Fruit fly (Drosophila melanogaster) whole organism, embryonic: ENCODE measurements around the gene Mec2.

ENCODE experiments used
- Ada2b ChIP-seq: fragments of 200-800 bp; sonication (Bioruptor generic); IDR thresholded peaks from 2 replicates; pipeline ENCODE4 v1.3.6; 2022; ENCODE audit warnings: missing biosample characterization, missing genetic modification characterization
- BEAF-32 ChIP-seq: fragments of 200-800 bp; sonication (Bioruptor generic); optimal IDR thresholded peaks from 3 replicates; lab custom pipeline; 2017; ENCODE audit warnings: missing biosample characterization, missing genetic modification characterization, mild to moderate bottlenecking, moderate library complexity, missing genetic modification reagents
- BtbVII ChIP-seq: fragments of 200-800 bp; sonication (Bioruptor generic); optimal IDR thresholded peaks from 3 replicates; lab custom pipeline; 2017; ENCODE audit warnings: missing biosample characterization, mild to moderate bottlenecking, missing genetic modification characterization
- CG10274 ChIP-seq: fragments of 200-800 bp; sonication (Bioruptor generic); optimal IDR thresholded peaks from 3 replicates; lab custom pipeline; 2017; ENCODE audit warnings: missing biosample characterization, mild to moderate bottlenecking, missing genetic modification characterization
- CG10366 ChIP-seq: fragments of 200-800 bp; sonication (Bioruptor generic); IDR thresholded peaks from 2 replicates; pipeline ENCODE4 v1.3.6; 2022; ENCODE audit warnings: missing biosample characterization, missing genetic modification characterization
- CG10543 ChIP-seq: fragments of 200-800 bp; sonication (Bioruptor generic); optimal IDR thresholded peaks from 3 replicates; lab custom pipeline; 2017; ENCODE audit warnings: missing biosample characterization, mild to moderate bottlenecking, missing genetic modification characterization, moderate library complexity
- CG11085 ChIP-seq: fragments of 200-800 bp; sonication (Bioruptor generic); IDR thresholded peaks from 2 replicates; pipeline ENCODE4 v1.3.6; 2022; ENCODE audit warnings: missing biosample characterization, missing genetic modification characterization
- CG11247 ChIP-seq: fragments of 200-800 bp; sonication (Bioruptor generic); IDR thresholded peaks from 2 replicates; pipeline ENCODE4 v1.3.6; 2022; ENCODE audit warnings: missing biosample characterization, missing genetic modification characterization
- CG11723 ChIP-seq: fragments of 200-800 bp; sonication (Bioruptor generic); optimal IDR thresholded peaks from 2 replicates; lab custom pipeline; 2017; ENCODE audit warnings: missing biosample characterization, mild to moderate bottlenecking, missing genetic modification characterization
- CG12942 ChIP-seq: fragments of 200-800 bp; sonication (Bioruptor generic); optimal IDR thresholded peaks from 3 replicates; lab custom pipeline; 2016; ENCODE audit warnings: missing biosample characterization, missing genetic modification characterization
- CG16815 ChIP-seq: fragments of 200-800 bp; sonication (Bioruptor generic); optimal IDR thresholded peaks from 3 replicates; lab custom pipeline; 2017; ENCODE audit warnings: missing biosample characterization, mild to moderate bottlenecking, missing genetic modification characterization
- CG17385 ChIP-seq: fragments of 200-800 bp; sonication (Bioruptor generic); optimal IDR thresholded peaks from 3 replicates; lab custom pipeline; 2018; ENCODE audit warnings: missing biosample characterization, mild to moderate bottlenecking, missing genetic modification characterization
- CG17829 ChIP-seq: fragments of 200-800 bp; optimal IDR thresholded peaks from 2 replicates; lab custom pipeline; 2019; ENCODE audit warnings: missing biosample characterization, mild to moderate bottlenecking, missing genetic modification characterization, moderate library complexity
- CG2116 ChIP-seq: fragments of 200-800 bp; sonication (Bioruptor generic); optimal IDR thresholded peaks from 3 replicates; lab custom pipeline; 2018; ENCODE audit warnings: missing biosample characterization, mild to moderate bottlenecking, missing genetic modification characterization
- CG2202 ChIP-seq: fragments of 200-800 bp; sonication (Bioruptor generic); optimal IDR thresholded peaks from 2 replicates; lab custom pipeline; 2018; ENCODE audit warnings: missing biosample characterization, mild to moderate bottlenecking, missing genetic modification characterization
- CG34224 ChIP-seq: fragments of 200-800 bp; sonication (Bioruptor generic); IDR thresholded peaks from 3 replicates; pipeline ENCODE4 v1.3.6; 2022; ENCODE audit warnings: missing biosample characterization, missing genetic modification characterization; ENCODE audit not compliant: partially characterized antibody
- CG42726 ChIP-seq: fragments of 200-800 bp; sonication (Bioruptor generic); IDR thresholded peaks from 2 replicates; pipeline ENCODE4 v1.3.6; 2022; ENCODE audit warnings: missing biosample characterization, missing genetic modification characterization; ENCODE audit not compliant: partially characterized antibody
- CG5180 ChIP-seq: fragments of 200-800 bp; sonication (Bioruptor generic); optimal IDR thresholded peaks from 3 replicates; lab custom pipeline; 2017; ENCODE audit warnings: missing biosample characterization, missing genetic modification characterization, mild to moderate bottlenecking, moderate library complexity, missing genetic modification reagents
- CG8765 ChIP-seq: fragments of 200-800 bp; sonication (Bioruptor generic); IDR thresholded peaks from 2 replicates; pipeline ENCODE4 v1.3.6; 2022; ENCODE audit warnings: missing biosample characterization, missing genetic modification characterization
- CG8944 ChIP-seq: fragments of 200-800 bp; sonication (Bioruptor generic); optimal IDR thresholded peaks from 3 replicates; lab custom pipeline; 2016; ENCODE audit warnings: missing biosample characterization, missing genetic modification characterization
- CkIIα-i1 ChIP-seq: fragments of 200-800 bp; sonication (Bioruptor generic); IDR thresholded peaks from 2 replicates; pipeline ENCODE4 v1.3.6; 2022; ENCODE audit warnings: missing biosample characterization, missing genetic modification characterization
- E2f1 ChIP-seq: fragments of 200-800 bp; sonication (Bioruptor generic); IDR thresholded peaks from 2 replicates; pipeline ENCODE4 v1.3.6; 2022; ENCODE audit warnings: missing biosample characterization, missing genetic modification characterization
- Eip74EF ChIP-seq, 2 experiments: fragments of 200-800 bp in 1 of 2; fragments of >200 bp in 1 of 2; sonication (Bioruptor generic) in 1 of 2; optimal IDR thresholded peaks; 2 replicates each; lab custom pipeline; 2017 to 2019; ENCODE audit warnings: missing biosample characterization in 2 of 2, missing genetic modification characterization in 2 of 2, mild to moderate bottlenecking in 1 of 2, moderate library complexity in 1 of 2
- Fer3 ChIP-seq: fragments of 200-800 bp; sonication (Bioruptor generic); optimal IDR thresholded peaks from 2 replicates; lab custom pipeline; 2018; ENCODE audit warnings: missing biosample characterization, mild to moderate bottlenecking, missing genetic modification characterization, moderate library complexity
- Gug ChIP-seq: fragments of 200-800 bp; sonication (Bioruptor generic); IDR thresholded peaks from 4 replicates; pipeline ENCODE4 v1.3.6; 2022; ENCODE audit warnings: missing biosample characterization, missing genetic modification characterization
- HLH4C ChIP-seq: fragments of 200-800 bp; sonication (Bioruptor generic); IDR thresholded peaks from 3 replicates; pipeline ENCODE4 v1.3.6; 2022; ENCODE audit warnings: missing biosample characterization, missing genetic modification characterization; ENCODE audit not compliant: partially characterized antibody
- Lhr ChIP-seq: fragments of 200-800 bp; sonication (Bioruptor generic); optimal IDR thresholded peaks from 3 replicates; lab custom pipeline; 2017; ENCODE audit warnings: mild to moderate bottlenecking, missing biosample characterization, missing genetic modification reagents, missing genetic modification characterization
- PHDP ChIP-seq: fragments of 200-800 bp; sonication (Bioruptor generic); optimal IDR thresholded peaks from 3 replicates; lab custom pipeline; 2018; ENCODE audit warnings: missing biosample characterization, mild to moderate bottlenecking, missing genetic modification characterization, moderate library complexity
- Sry-β ChIP-seq: fragments of 200-800 bp; sonication (Bioruptor generic); optimal IDR thresholded peaks from 2 replicates; lab custom pipeline; 2018; ENCODE audit warnings: missing biosample characterization, mild to moderate bottlenecking, missing genetic modification characterization, moderate library complexity
- ab ChIP-seq: fragments of 200-800 bp; sonication (Bioruptor generic); optimal IDR thresholded peaks from 2 replicates; lab custom pipeline; 2016; ENCODE audit warnings: missing biosample characterization, missing genetic modification characterization
- aop ChIP-seq: fragments of 200-800 bp; sonication (Bioruptor generic); IDR thresholded peaks from 2 replicates; pipeline ENCODE4 v1.3.6; 2022; ENCODE audit warnings: missing biosample characterization, missing genetic modification characterization
- ap ChIP-seq: fragments of 200-800 bp; sonication (Bioruptor generic); IDR thresholded peaks from 2 replicates; pipeline ENCODE4 v1.3.6; 2022; ENCODE audit warnings: missing biosample characterization, missing genetic modification characterization
- bigmax ChIP-seq: fragments of 200-800 bp; sonication (Bioruptor generic); optimal IDR thresholded peaks from 2 replicates; lab custom pipeline; 2018; ENCODE audit warnings: missing biosample characterization, mild to moderate bottlenecking, missing genetic modification characterization
- btn ChIP-seq: fragments of 200-800 bp; sonication (Bioruptor generic); optimal IDR thresholded peaks from 2 replicates; lab custom pipeline; 2016; ENCODE audit warnings: missing biosample characterization, missing genetic modification characterization
- chif ChIP-seq, 2 experiments: fragments of 200-800 bp; sonication (Bioruptor generic); optimal IDR thresholded peaks; 3 replicates each; lab custom pipeline; 2016; ENCODE audit warnings: missing biosample characterization in 2 of 2, missing genetic modification characterization in 2 of 2
- dmrt99B ChIP-seq: fragments of 200-800 bp; sonication (Bioruptor generic); optimal IDR thresholded peaks from 2 replicates; lab custom pipeline; 2018; ENCODE audit warnings: missing biosample characterization, mild to moderate bottlenecking, missing genetic modification characterization, moderate library complexity
- hkb ChIP-seq, 2 experiments: fragments of 200-800 bp in 1 of 2; fragments of >200 bp in 1 of 2; sonication (Bioruptor generic) in 1 of 2; IDR thresholded peaks in 1 of 2; optimal IDR thresholded peaks in 1 of 2; 2 replicates each; pipeline versions ENCODE4 v1.3.6 to Lab custom; 2017 to 2022; ENCODE audit warnings: missing biosample characterization in 1 of 2, missing genetic modification characterization in 1 of 2
- inv ChIP-seq: fragments of 200-800 bp; sonication (Bioruptor generic); IDR thresholded peaks from 2 replicates; pipeline ENCODE4 v1.3.6; 2022; ENCODE audit warnings: missing biosample characterization, missing genetic modification characterization; ENCODE audit not compliant: partially characterized antibody
- lilli ChIP-seq: fragments of 200-800 bp; sonication (Bioruptor generic); optimal IDR thresholded peaks from 3 replicates; lab custom pipeline; 2016; ENCODE audit warnings: missing biosample characterization, missing genetic modification characterization
- maf-S ChIP-seq: fragments of 200-800 bp; sonication (Bioruptor generic); optimal IDR thresholded peaks from 2 replicates; lab custom pipeline; 2016; ENCODE audit warnings: missing biosample characterization, missing genetic modification characterization
- nerfin-1 ChIP-seq: fragments of 200-800 bp; sonication (Bioruptor generic); optimal IDR thresholded peaks from 3 replicates; lab custom pipeline; 2019; ENCODE audit warnings: missing biosample characterization, mild to moderate bottlenecking, missing genetic modification characterization, moderate library complexity
- pzg ChIP-seq: fragments of 200-800 bp; sonication (Bioruptor generic); optimal IDR thresholded peaks from 3 replicates; lab custom pipeline; 2018; ENCODE audit warnings: missing biosample characterization, mild to moderate bottlenecking, missing genetic modification characterization, moderate library complexity
- sens ChIP-seq: fragments of 200-800 bp; sonication (Bioruptor generic); peaks from one replicate; lab custom pipeline; 2016; ENCODE audit warnings: missing biosample characterization, missing genetic modification characterization
- sqz ChIP-seq: fragments of 200-800 bp; sonication (Bioruptor generic); optimal IDR thresholded peaks from 3 replicates; lab custom pipeline; 2018; ENCODE audit warnings: missing biosample characterization, mild to moderate bottlenecking, missing genetic modification characterization
- tap ChIP-seq: fragments of 200-800 bp; optimal IDR thresholded peaks from 3 replicates; lab custom pipeline; 2019; ENCODE audit warnings: missing biosample characterization, mild to moderate bottlenecking, missing genetic modification characterization, moderate library complexity
- ttk ChIP-seq: fragments of 200-800 bp; sonication (Bioruptor generic); IDR thresholded peaks from 2 replicates; pipeline ENCODE4 v2.1.2; 2022; ENCODE audit warnings: missing biosample characterization, missing genetic modification characterization
- unpg ChIP-seq: fragments of 200-800 bp; sonication (Bioruptor generic); optimal IDR thresholded peaks from 3 replicates; lab custom pipeline; 2018; ENCODE audit warnings: missing biosample characterization, mild to moderate bottlenecking, missing genetic modification characterization, moderate library complexity
- wdn ChIP-seq: fragments of 200-800 bp; sonication (Bioruptor generic); IDR thresholded peaks from 2 replicates; pipeline ENCODE4 v1.3.6; 2022; ENCODE audit warnings: missing biosample characterization, missing genetic modification characterization
- zfh2 ChIP-seq: fragments of 200-800 bp; sonication (Bioruptor generic); optimal IDR thresholded peaks from 2 replicates; lab custom pipeline; 2016; ENCODE audit warnings: missing biosample characterization, missing genetic modification characterization

Mec2 gene

DNA sequence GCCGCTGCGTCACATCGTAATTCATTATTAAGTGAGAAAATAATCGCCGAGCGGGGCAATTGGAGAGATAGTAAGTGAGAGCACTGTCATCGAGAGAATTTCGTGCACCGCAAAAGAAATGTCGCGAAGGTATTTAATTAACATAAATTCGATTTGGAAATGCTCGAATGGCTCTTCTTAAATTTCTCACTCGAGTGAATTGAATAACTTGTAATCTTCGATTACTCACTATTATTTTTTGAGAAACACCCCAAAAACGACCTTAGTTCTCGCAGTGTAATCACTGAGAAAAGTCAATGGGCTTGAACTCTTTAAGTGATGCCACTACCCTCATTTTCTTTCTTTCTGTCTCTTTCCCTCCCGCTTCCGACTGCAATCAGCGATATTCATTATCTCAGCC, 32.8 kb upstream of the Mec2 start (continued):
- TF ChIP-seq maf-S (GFP tag; lab: Kevin White, UChicago) (peak; percentile 73), inv (no peak), CG10543 (GFP tag; lab: Kevin White, UChicago) (no peak), bigmax (GFP tag; lab: Kevin White, UChicago) (no peak), sens (peak; percentile 99), zfh2 (GFP tag; lab: Kevin White, UChicago) (no peak), lilli (GFP tag; lab: Kevin White, UChicago) (peak; percentile 81), tap (tag; lab: Kevin White, UChicago) (peak; percentile 76), CG11085 (GFP tag; lab: Robert Waterston, UW) (no peak), ttk (peak; percentile 84), CG8944 (GFP tag; lab: Kevin White, UChicago) (peak; percentile 82), unpg (GFP tag; lab: Kevin White, UChicago) (peak; percentile 90), ab (GFP tag; lab: Kevin White, UChicago) (peak; percentile 67), ap (GFP tag; lab: Robert Waterston, UW) (peak; percentile 61; the same call in 1 of the 2 replicates), Gug (GFP tag; lab: Robert Waterston, UW) (peak; percentile 74; the same call in 3 of the 4 replicates), CG10274 (GFP tag; lab: Kevin White, UChicago) (peak; percentile 43), nerfin-1 (tag; lab: Kevin White, UChicago) (peak; percentile 83), Ada2b (GFP tag; lab: Robert Waterston, UW) (peak; percentile 60), CG17385 (GFP tag; lab: Kevin White, UChicago) (peak; percentile 75), Sry-β (peak; percentile 20), BtbVII (GFP tag; lab: Kevin White, UChicago) (no peak), BEAF-32 (GFP tag; lab: Kevin White, UChicago) (no peak), CG11247 (GFP tag; lab: Robert Waterston, UW) (peak; percentile 55), CG17829 (tag; lab: Kevin White, UChicago) (peak; percentile 94), CG12942 (GFP tag; lab: Kevin White, UChicago) (peak; percentile 76), Lhr (GFP tag; lab: Kevin White, UChicago) (peak; percentile 78), CG16815 (peak; percentile 87), wdn (GFP tag; lab: Robert Waterston, UW) (0 out of 2 replicates have a peak, but pooled peaks have one; percentile 16), btn (GFP tag; lab: Kevin White, UChicago) (peak; percentile 87), chif (GFP tag; optimal IDR thresholded peaks at IDR 0.05; lab: Kevin White, UChicago) (peak; percentile 92 to 94), CkIIα-i1 (GFP tag; lab: Robert Waterston, UW) (no peak), E2f1 (GFP tag; lab: Robert Waterston, UW) (peak; percentile 79), HLH4C (GFP tag; lab: Robert Waterston, UW) (no peak), CG2202 (tag; lab: Kevin White, UChicago) (peak; percentile 91), hkb (optimal IDR thresholded peaks at IDR 0.05; lab: Kevin White, UChicago) (no peak), hkb (GFP tag; IDR thresholded peaks at IDR 0.05; lab: Robert Waterston, UW) (peak; percentile 79), PHDP (tag; lab: Kevin White, UChicago) (peak; percentile 81), sqz (GFP tag; lab: Kevin White, UChicago) (peak; percentile 36), CG8765 (GFP tag; lab: Robert Waterston, UW) (peak; percentile 83), CG34224 (GFP tag; lab: Robert Waterston, UW) (no peak), dmrt99B (peak; percentile 88), Eip74EF (GFP tag; optimal IDR thresholded peaks at IDR 0.05; lab: Kevin White, UChicago) (peak in 1 of 2 experiments; percentile 87), CG11723 (GFP tag; lab: Kevin White, UChicago) (peak; percentile 72), pzg (GFP tag; lab: Kevin White, UChicago) (no peak), CG42726 (GFP tag; lab: Robert Waterston, UW) (no peak), aop (peak; percentile 57; the same call in 1 of the 2 replicates), CG5180 (GFP tag; lab: Kevin White, UChicago) (peak; percentile 59), CG10366 (GFP tag; lab: Robert Waterston, UW) (peak; percentile 74), Fer3 (peak; percentile 68), CG2116 (GFP tag; lab: Kevin White, UChicago) (peak; percentile 41)
